Fruit fly (Drosophila melanogaster) whole organism, prepupa: ENCODE measurements around the gene CG15368.

Experiments
- Blimp-1 ChIP-seq: fragments of 200-800 bp; sonication (Bioruptor generic); optimal IDR thresholded peaks from 3 replicates; lab custom pipeline; 2017; ENCODE audit warnings: missing biosample characterization, missing genetic modification characterization, mild to moderate bottlenecking, moderate library complexity, missing genetic modification reagents
- CG10631 ChIP-seq: fragments of 200-800 bp; sonication (Bioruptor generic); optimal IDR thresholded peaks from 2 replicates; lab custom pipeline; 2016; ENCODE audit warnings: missing biosample characterization, missing genetic modification characterization
- CG11294 ChIP-seq: fragments of 200-800 bp; sonication (Bioruptor generic); IDR thresholded peaks from 2 replicates; pipeline ENCODE4 v1.3.6; 2022; ENCODE audit warnings: missing biosample characterization, missing genetic modification characterization
- CG11762 ChIP-seq: fragments of 200-800 bp; sonication (Bioruptor generic); optimal IDR thresholded peaks from 3 replicates; lab custom pipeline; 2016; ENCODE audit warnings: missing biosample characterization, missing genetic modification characterization; ENCODE audit not compliant: insufficient read depth
- CG11902 ChIP-seq: fragments of 200-800 bp; sonication (Bioruptor generic); optimal IDR thresholded peaks from 3 replicates; lab custom pipeline; 2016; ENCODE audit warnings: missing biosample characterization, missing genetic modification characterization
- CG15336 ChIP-seq: fragments of 200-800 bp; sonication (Bioruptor generic); IDR thresholded peaks from 2 replicates; pipeline ENCODE4 v1.3.6; 2022; ENCODE audit warnings: missing biosample characterization, missing genetic modification characterization
- CG1621 ChIP-seq: fragments of 200-800 bp; sonication (Bioruptor generic); optimal IDR thresholded peaks from 3 replicates; lab custom pipeline; 2018; ENCODE audit warnings: missing biosample characterization, mild to moderate bottlenecking, missing genetic modification characterization
- CG3032 ChIP-seq: fragments of 200-800 bp; optimal IDR thresholded peaks from 2 replicates; lab custom pipeline; 2019; ENCODE audit warnings: missing biosample characterization, mild to moderate bottlenecking, missing genetic modification characterization, moderate library complexity
- CG31627 ChIP-seq: fragments of 200-800 bp; sonication (Bioruptor generic); optimal IDR thresholded peaks from 3 replicates; lab custom pipeline; 2016; ENCODE audit warnings: missing biosample characterization, missing genetic modification characterization
- CG34406 ChIP-seq: fragments of 200-800 bp; sonication (Bioruptor generic); optimal IDR thresholded peaks from 3 replicates; lab custom pipeline; 2016; ENCODE audit warnings: missing biosample characterization, missing genetic modification characterization
- CG3919 ChIP-seq: fragments of 200-800 bp; sonication (Bioruptor generic); optimal IDR thresholded peaks from 3 replicates; lab custom pipeline; 2016; ENCODE audit warnings: missing biosample characterization, missing genetic modification characterization
- CG4318 ChIP-seq: fragments of 200-800 bp; sonication (Bioruptor generic); optimal IDR thresholded peaks from 3 replicates; lab custom pipeline; 2017; ENCODE audit warnings: missing biosample characterization, mild to moderate bottlenecking, missing genetic modification characterization
- CG6276 ChIP-seq: fragments of 200-800 bp; sonication (Bioruptor generic); optimal IDR thresholded peaks from 2 replicates; lab custom pipeline; 2017; ENCODE audit warnings: missing biosample characterization, mild to moderate bottlenecking, missing genetic modification characterization
- CG6808 ChIP-seq: fragments of 200-800 bp; sonication (Bioruptor generic); optimal IDR thresholded peaks from 3 replicates; lab custom pipeline; 2017; ENCODE audit warnings: missing biosample characterization, missing genetic modification characterization, mild to moderate bottlenecking, moderate library complexity, missing genetic modification reagents
- CG6854 ChIP-seq: fragments of 200-800 bp; sonication (Bioruptor generic); optimal IDR thresholded peaks from 2 replicates; lab custom pipeline; 2017; ENCODE audit warnings: missing biosample characterization, mild to moderate bottlenecking, missing genetic modification characterization
- CG7368 ChIP-seq: fragments of 200-800 bp; sonication (Bioruptor generic); optimal IDR thresholded peaks from 3 replicates; lab custom pipeline; 2016; ENCODE audit warnings: missing biosample characterization, missing genetic modification characterization
- CG8119 ChIP-seq: fragments of 200-800 bp; sonication (Bioruptor generic); IDR thresholded peaks from 3 replicates; pipeline ENCODE4 v1.3.6; 2022; ENCODE audit warnings: missing biosample characterization, missing genetic modification characterization
- CG8319 ChIP-seq: fragments of 200-800 bp; sonication (Bioruptor generic); optimal IDR thresholded peaks from 3 replicates; lab custom pipeline; 2016; ENCODE audit warnings: missing biosample characterization, missing genetic modification characterization
- CG8632 ChIP-seq: fragments of 200-800 bp; sonication (Bioruptor generic); optimal IDR thresholded peaks from 3 replicates; lab custom pipeline; 2016; ENCODE audit warnings: missing biosample characterization, missing genetic modification characterization
- CG9139 ChIP-seq: fragments of 200-800 bp; sonication (Bioruptor generic); optimal IDR thresholded peaks from 3 replicates; lab custom pipeline; 2017; ENCODE audit warnings: missing biosample characterization, mild to moderate bottlenecking, missing genetic modification characterization
- Eip75B ChIP-seq: fragments of 200-800 bp; sonication (Bioruptor generic); optimal IDR thresholded peaks from 3 replicates; lab custom pipeline; 2016; ENCODE audit warnings: missing biosample characterization, missing genetic modification characterization
- Eip78C ChIP-seq: fragments of 200-800 bp; sonication (Bioruptor generic); peaks from one replicate; lab custom pipeline; 2016; ENCODE audit warnings: missing biosample characterization, missing genetic modification characterization
- Eip93F ChIP-seq: fragments of 200-800 bp; sonication (Bioruptor generic); optimal IDR thresholded peaks from 2 replicates; lab custom pipeline; 2016; ENCODE audit warnings: missing biosample characterization, mild to moderate bottlenecking, missing genetic modification characterization
- Ets21C ChIP-seq: fragments of 200-800 bp; sonication (Bioruptor generic); optimal IDR thresholded peaks from 3 replicates; lab custom pipeline; 2016; ENCODE audit warnings: missing biosample characterization, missing genetic modification characterization
- Hr38 ChIP-seq: sonication (Bioruptor generic); optimal IDR thresholded peaks from 2 replicates; lab custom pipeline; 2016; ENCODE audit warnings: missing biosample characterization, missing genetic modification characterization
- Hr39 ChIP-seq: fragments of 200-800 bp; sonication (Bioruptor generic); optimal IDR thresholded peaks from 2 replicates; lab custom pipeline; 2016; ENCODE audit warnings: missing biosample characterization, missing genetic modification characterization
- Hr4 ChIP-seq: fragments of 200-800 bp; sonication (Bioruptor generic); optimal IDR thresholded peaks from 3 replicates; lab custom pipeline; 2016; ENCODE audit warnings: missing biosample characterization, missing genetic modification characterization
- Lpt ChIP-seq: fragments of 200-800 bp; sonication (Bioruptor generic); optimal IDR thresholded peaks from 3 replicates; lab custom pipeline; 2016; ENCODE audit warnings: missing biosample characterization, missing genetic modification characterization
- Met ChIP-seq: fragments of 200-800 bp; sonication (Bioruptor generic); optimal IDR thresholded peaks from 3 replicates; lab custom pipeline; 2016; ENCODE audit warnings: missing biosample characterization, missing genetic modification characterization
- OdsH ChIP-seq: fragments of 200-800 bp; sonication (Bioruptor generic); optimal IDR thresholded peaks from 3 replicates; lab custom pipeline; 2016; ENCODE audit warnings: missing biosample characterization, missing genetic modification characterization
- Sox102F ChIP-seq: fragments of 200-800 bp; sonication (Bioruptor generic); optimal IDR thresholded peaks from 2 replicates; lab custom pipeline; 2016; ENCODE audit warnings: missing biosample characterization, mild to moderate bottlenecking, missing genetic modification characterization
- Sox14 ChIP-seq: fragments of 200-800 bp; sonication (Bioruptor generic); optimal IDR thresholded peaks from 3 replicates; lab custom pipeline; 2016; ENCODE audit warnings: missing biosample characterization, missing genetic modification characterization
- Sox15 ChIP-seq: fragments of 200-800 bp; sonication (Bioruptor generic); optimal IDR thresholded peaks from 3 replicates; lab custom pipeline; 2016; ENCODE audit warnings: missing biosample characterization, missing genetic modification characterization
- achi ChIP-seq: fragments of 200-800 bp; sonication (Bioruptor generic); optimal IDR thresholded peaks from 3 replicates; lab custom pipeline; 2016; ENCODE audit warnings: missing biosample characterization, missing genetic modification characterization
- cyc ChIP-seq: fragments of 200-800 bp; sonication (Bioruptor generic); optimal IDR thresholded peaks from 3 replicates; lab custom pipeline; 2016; ENCODE audit warnings: missing biosample characterization, missing genetic modification characterization
- dac ChIP-seq: fragments of 200-800 bp; sonication (Bioruptor generic); optimal IDR thresholded peaks from 2 replicates; lab custom pipeline; 2017; ENCODE audit warnings: missing biosample characterization, mild to moderate bottlenecking, missing genetic modification characterization
- dsx ChIP-seq: fragments of 200-800 bp; optimal IDR thresholded peaks from 3 replicates; lab custom pipeline; 2019; ENCODE audit warnings: missing biosample characterization, mild to moderate bottlenecking, missing genetic modification characterization, moderate library complexity; ENCODE audit not compliant: poor library complexity, severe bottlenecking
- eg ChIP-seq: fragments of 200-800 bp; sonication (Bioruptor generic); IDR thresholded peaks from 3 replicates; pipeline ENCODE4 v1.3.6; 2022; ENCODE audit warnings: missing biosample characterization, missing genetic modification characterization
- fd59A ChIP-seq: fragments of 200-800 bp; sonication (Bioruptor generic); optimal IDR thresholded peaks from 2 replicates; lab custom pipeline; 2017; ENCODE audit warnings: missing biosample characterization, mild to moderate bottlenecking, missing genetic modification characterization, missing genetic modification reagents
- fd85E ChIP-seq: fragments of 200-800 bp; sonication (Bioruptor generic); optimal IDR thresholded peaks from 3 replicates; lab custom pipeline; 2016; ENCODE audit warnings: missing biosample characterization, missing genetic modification characterization
- fkh ChIP-seq: fragments of 200-800 bp; sonication (Bioruptor generic); optimal IDR thresholded peaks from 3 replicates; lab custom pipeline; 2017; ENCODE audit warnings: missing biosample characterization, mild to moderate bottlenecking, missing genetic modification characterization, moderate library complexity
- lz ChIP-seq: fragments of 200-800 bp; sonication (Bioruptor generic); optimal IDR thresholded peaks from 3 replicates; lab custom pipeline; 2016; ENCODE audit warnings: missing biosample characterization, missing genetic modification characterization
- net ChIP-seq: fragments of 200-800 bp; sonication (Bioruptor generic); optimal IDR thresholded peaks from 3 replicates; lab custom pipeline; 2016; ENCODE audit warnings: missing biosample characterization, missing genetic modification characterization
- pdm3 ChIP-seq: fragments of 200-800 bp; sonication (Bioruptor generic); optimal IDR thresholded peaks from 3 replicates; lab custom pipeline; 2016; ENCODE audit warnings: missing biosample characterization, missing genetic modification characterization
- salr ChIP-seq, 2 experiments: fragments of 200-800 bp; sonication (Bioruptor generic); optimal IDR thresholded peaks; 3 replicates each; lab custom pipeline; 2016 to 2018; ENCODE audit warnings: missing biosample characterization in 2 of 2, missing genetic modification characterization in 2 of 2, mild to moderate bottlenecking in 1 of 2
- ss ChIP-seq, 2 experiments: fragments of 200-800 bp; sonication (Bioruptor generic); optimal IDR thresholded peaks; 2 replicates in 1 of 2; 3 replicates in 1 of 2; lab custom pipeline; 2017 to 2018; ENCODE audit warnings: mild to moderate bottlenecking in 2 of 2, missing biosample characterization in 2 of 2, missing genetic modification characterization in 2 of 2, moderate library complexity in 1 of 2
- topi ChIP-seq: fragments of 200-800 bp; sonication (Bioruptor generic); optimal IDR thresholded peaks from 3 replicates; lab custom pipeline; 2016; ENCODE audit warnings: missing biosample characterization, missing genetic modification characterization
- vri ChIP-seq: fragments of 200-800 bp; sonication (Bioruptor generic); optimal IDR thresholded peaks from 3 replicates; lab custom pipeline; 2016; ENCODE audit warnings: missing biosample characterization, mild to moderate bottlenecking, missing genetic modification characterization

The CG15368 gene

dm6 chrX:9220434-9220833, 4.8 kb downstream of the CG15368 start (continued):
- TF ChIP-seq ss (GFP tag; optimal IDR thresholded peaks at IDR 0.05; lab: Kevin White, UChicago) = no peak
- TF ChIP-seq CG8319 (GFP tag; lab: Kevin White, UChicago) = no peak
- no peak for TF ChIP-seq fd85E (GFP tag; lab: Kevin White, UChicago)
- TF ChIP-seq CG11762 (GFP tag; lab: Kevin White, UChicago) = no peak
- peak; percentile 36 for TF ChIP-seq Hr4
- TF ChIP-seq CG7368 (GFP tag; lab: Kevin White, UChicago) = no peak
- TF ChIP-seq CG6808 (GFP tag; lab: Kevin White, UChicago) = no peak
- TF ChIP-seq salr (GFP tag; optimal IDR thresholded peaks at IDR 0.05; lab: Kevin White, UChicago) = no peak
- TF ChIP-seq cyc (GFP tag; lab: Kevin White, UChicago) = no peak
- TF ChIP-seq Blimp-1 (GFP tag; lab: Kevin White, UChicago) = no peak
- TF ChIP-seq CG11294 (GFP tag; lab: Robert Waterston, UW) = peak; percentile 39; the same call in 1 of the 2 replicates
- TF ChIP-seq Eip78C (GFP tag; lab: Kevin White, UChicago) = peak; percentile 65
- no peak for TF ChIP-seq CG8632
- TF ChIP-seq Ets21C (GFP tag; lab: Kevin White, UChicago) = no peak
- no peak for TF ChIP-seq Sox102F (GFP tag; lab: Kevin White, UChicago)
- peak; percentile 78 for TF ChIP-seq eg
- peak; percentile 72 for TF ChIP-seq CG15336
- peak; percentile 15 for TF ChIP-seq dac (GFP tag; lab: Kevin White, UChicago)
- TF ChIP-seq CG31627 (GFP tag; lab: Kevin White, UChicago) = no peak
- TF ChIP-seq vri (GFP tag; lab: Kevin White, UChicago) = no peak
- peak; percentile 32 for TF ChIP-seq CG6276 (GFP tag; lab: Kevin White, UChicago)
- no peak for TF ChIP-seq Eip93F (GFP tag; lab: Kevin White, UChicago)
- TF ChIP-seq CG10631 = no peak
- no peak for TF ChIP-seq Sox14
- TF ChIP-seq CG9139 = no peak
- TF ChIP-seq Lpt (GFP tag; lab: Kevin White, UChicago) = no peak
- TF ChIP-seq Hr38 (GFP tag; lab: Kevin White, UChicago) = no peak
- TF ChIP-seq CG34406 (GFP tag; lab: Kevin White, UChicago) = no peak
- TF ChIP-seq CG3919 (GFP tag; lab: Kevin White, UChicago) = peak; percentile 31
- TF ChIP-seq achi (GFP tag; lab: Kevin White, UChicago) = peak; percentile 18
- no peak for TF ChIP-seq CG6854 (GFP tag; lab: Kevin White, UChicago)
- no peak for TF ChIP-seq CG11902
- TF ChIP-seq CG1621 (tag; lab: Kevin White, UChicago) = no peak

- TF ChIP-seq Sox102F (GFP tag; lab: Kevin White, UChicago) (no peak), CG11902 (no peak), CG31627 (GFP tag; lab: Kevin White, UChicago) (no peak), CG15336 (peak; percentile 50), achi (GFP tag; lab: Kevin White, UChicago) (no peak), ss (GFP tag; optimal IDR thresholded peaks at IDR 0.05; lab: Kevin White, UChicago) (no peak), net (GFP tag; lab: Kevin White, UChicago) (no peak), salr (GFP tag; optimal IDR thresholded peaks at IDR 0.05; lab: Kevin White, UChicago) (no peak), lz (no peak), Hr38 (GFP tag; lab: Kevin White, UChicago) (no peak), CG10631 (no peak), Met (no peak), topi (no peak), cyc (GFP tag; lab: Kevin White, UChicago) (no peak), pdm3 (no peak), Ets21C (GFP tag; lab: Kevin White, UChicago) (no peak), CG8319 (GFP tag; lab: Kevin White, UChicago) (no peak), CG6854 (GFP tag; lab: Kevin White, UChicago) (no peak), Sox15 (GFP tag; lab: Kevin White, UChicago) (no peak), CG11762 (GFP tag; lab: Kevin White, UChicago) (no peak), fkh (GFP tag; lab: Kevin White, UChicago) (no peak), dsx (GFP tag; lab: Kevin White, UChicago) (no peak), dac (GFP tag; lab: Kevin White, UChicago) (no peak), Eip93F (GFP tag; lab: Kevin White, UChicago) (no peak), CG4318 (GFP tag; lab: Kevin White, UChicago) (no peak), Hr39 (GFP tag; lab: Kevin White, UChicago) (no peak), Eip75B (GFP tag; lab: Kevin White, UChicago) (no peak), fd59A (GFP tag; lab: Kevin White, UChicago) (no peak), eg (peak; percentile 46; the same call in 1 of the 3 replicates), CG8119 (GFP tag; lab: Robert Waterston, UW) (no peak; the same call in 2 of the 3 replicates), OdsH (no peak), CG7368 (GFP tag; lab: Kevin White, UChicago) (no peak), CG3032 (tag; lab: Kevin White, UChicago) (no peak), Hr4 (peak; percentile 2), CG11294 (GFP tag; lab: Robert Waterston, UW) (peak; percentile 35; the same call in 1 of the 2 replicates)
Measured at dm6 chrX:9223182-9223581, 7.6 kb downstream of the CG15368 start, which contains the start of gene t. Gene t (minus strand): TSS chrX:9223257.
